Worm (Caenorhabditis elegans): ENCODE results near the gene rfp-1.

DNA sequence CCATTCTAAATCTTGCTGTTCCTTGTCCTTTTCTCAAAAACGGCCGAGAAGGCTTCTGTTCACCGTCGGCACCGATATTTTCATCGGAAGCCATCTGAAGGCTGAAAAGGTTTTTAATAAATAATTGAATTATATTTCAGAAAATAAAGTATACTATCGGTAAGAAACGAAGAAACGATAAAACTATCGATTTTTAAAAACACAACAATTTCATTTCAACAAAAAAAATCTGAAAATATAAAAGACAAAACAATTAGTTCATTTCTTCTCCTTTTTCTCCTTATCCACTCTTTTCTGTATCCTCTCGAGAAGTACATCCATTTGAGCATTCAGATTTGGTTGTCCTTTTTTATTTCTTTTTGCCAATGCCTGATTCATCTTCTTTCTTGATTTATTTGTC, 39.9 kb upstream of the rfp-1 start, which contains the start of gene sas-4:
- TF ChIP-seq ref-1 (GFP tag; conservative IDR thresholded peaks at IDR 0.05) (no peak), flt-1 (GFP tag; IDR thresholded peaks at IDR 0.05) (no peak), klf-2 (GFP tag; conservative IDR thresholded peaks at IDR 0.05) (no peak), ztf-23 (GFP tag; IDR thresholded peaks at IDR 0.05) (no peak), T22C8.4 (GFP tag; IDR thresholded peaks at IDR 0.05) (no peak), med-1 (GFP tag; optimal IDR thresholded peaks at IDR 0.05; ENCODE audit: insufficient read depth) (no peak), tab-1 (GFP tag; IDR thresholded peaks at IDR 0.05) (no peak), cog-1 (tag; optimal IDR thresholded peaks at IDR 0.05) (no peak), ztf-29 (GFP tag; IDR thresholded peaks at IDR 0.05) (no peak)
